Fruit fly (Drosophila melanogaster) whole organism, embryonic: Measurements from ENCODE around the gene Cyp12a4.
A peak's percentile ranks its signal among the peaks of the same experiment; 100 is the strongest.

Source experiments
- Ada2b ChIP-seq: fragments of 200-800 bp; sonication (Bioruptor generic); IDR thresholded peaks from 2 replicates; pipeline ENCODE4 v1.3.6; 2022; ENCODE audit warnings: missing biosample characterization, missing genetic modification characterization
- CG10979 ChIP-seq: fragments of 200-800 bp; sonication (Bioruptor generic); optimal IDR thresholded peaks from 2 replicates; lab custom pipeline; 2018; ENCODE audit warnings: missing biosample characterization, mild to moderate bottlenecking, missing genetic modification characterization, moderate library complexity
- CG11093 ChIP-seq: fragments of 200-800 bp; sonication (Bioruptor generic); IDR thresholded peaks from 3 replicates; pipeline ENCODE4 v1.3.6; 2022; ENCODE audit warnings: missing biosample characterization, missing genetic modification characterization
- CG11504 ChIP-seq: fragments of 200-800 bp; sonication (Bioruptor generic); optimal IDR thresholded peaks from 3 replicates; lab custom pipeline; 2019; ENCODE audit warnings: missing biosample characterization, mild to moderate bottlenecking, missing genetic modification characterization, moderate library complexity
- CG12104 ChIP-seq: fragments of 200-800 bp; sonication (Bioruptor generic); optimal IDR thresholded peaks from 3 replicates; lab custom pipeline; 2016; ENCODE audit warnings: missing biosample characterization, missing genetic modification characterization
- CG13624 ChIP-seq: fragments of 200-800 bp; sonication (Bioruptor generic); optimal IDR thresholded peaks from 2 replicates; lab custom pipeline; 2016; ENCODE audit warnings: missing biosample characterization, missing genetic modification characterization
- CG14667 ChIP-seq: fragments of 200-800 bp; sonication (Bioruptor generic); IDR thresholded peaks from 2 replicates; pipeline ENCODE4 v1.3.6; 2022; ENCODE audit warnings: missing biosample characterization, missing genetic modification characterization
- CG15269 ChIP-seq: fragments of 200-800 bp; sonication (Bioruptor generic); optimal IDR thresholded peaks from 2 replicates; lab custom pipeline; 2018; ENCODE audit warnings: missing biosample characterization, mild to moderate bottlenecking, missing genetic modification characterization, moderate library complexity
- CG15601 ChIP-seq: fragments of 200-800 bp; sonication (Bioruptor generic); optimal IDR thresholded peaks from 3 replicates; lab custom pipeline; 2019; ENCODE audit warnings: missing biosample characterization, mild to moderate bottlenecking, missing genetic modification characterization, moderate library complexity
- CG17912 ChIP-seq: fragments of 200-800 bp; sonication (Bioruptor generic); optimal IDR thresholded peaks from 2 replicates; lab custom pipeline; 2018; ENCODE audit warnings: missing biosample characterization, mild to moderate bottlenecking, missing genetic modification characterization
- CG18599 ChIP-seq: fragments of 200-800 bp; sonication (Bioruptor generic); optimal IDR thresholded peaks from 3 replicates; lab custom pipeline; 2017; ENCODE audit warnings: missing biosample characterization, missing genetic modification characterization, mild to moderate bottlenecking, moderate library complexity, missing genetic modification reagents
- CG2120 ChIP-seq: fragments of 200-800 bp; sonication (Bioruptor generic); optimal IDR thresholded peaks from 3 replicates; lab custom pipeline; 2016; ENCODE audit warnings: missing biosample characterization, missing genetic modification characterization
- CG2678 ChIP-seq: fragments of 200-800 bp; sonication (Bioruptor generic); optimal IDR thresholded peaks from 3 replicates; lab custom pipeline; 2019; ENCODE audit warnings: missing biosample characterization, mild to moderate bottlenecking, missing genetic modification characterization, moderate library complexity
- CG32767 ChIP-seq: fragments of 200-800 bp; sonication (Bioruptor generic); IDR thresholded peaks from 2 replicates; pipeline ENCODE4 v1.3.6; 2022; ENCODE audit warnings: missing biosample characterization, missing genetic modification characterization
- CG32772 ChIP-seq: fragments of 200-800 bp; sonication (Bioruptor generic); IDR thresholded peaks from 2 replicates; pipeline ENCODE4 v1.3.6; 2022; ENCODE audit warnings: missing biosample characterization, missing genetic modification characterization
- CG34376 ChIP-seq: fragments of 200-800 bp; sonication (Bioruptor generic); optimal IDR thresholded peaks from 2 replicates; lab custom pipeline; 2018; ENCODE audit warnings: missing biosample characterization, mild to moderate bottlenecking, missing genetic modification characterization
- CG4730 ChIP-seq: fragments of 200-800 bp; sonication (Bioruptor generic); IDR thresholded peaks from 2 replicates; pipeline ENCODE4 v1.3.6; 2022; ENCODE audit warnings: missing biosample characterization, missing genetic modification characterization
- CG6683 ChIP-seq: fragments of 200-800 bp; sonication (Bioruptor generic); optimal IDR thresholded peaks from 2 replicates; lab custom pipeline; 2017; ENCODE audit warnings: missing biosample characterization, mild to moderate bottlenecking, missing genetic modification characterization, missing genetic modification reagents
- CG6689 ChIP-seq: fragments of 200-800 bp; sonication (Bioruptor generic); IDR thresholded peaks from 2 replicates; pipeline ENCODE4 v1.3.6; 2022; ENCODE audit warnings: missing biosample characterization, missing genetic modification characterization
- CG6854 ChIP-seq: fragments of 200-800 bp; sonication (Bioruptor generic); optimal IDR thresholded peaks from 3 replicates; lab custom pipeline; 2017; ENCODE audit warnings: missing biosample characterization, mild to moderate bottlenecking, missing genetic modification characterization
- CG7839 ChIP-seq: fragments of 200-800 bp; sonication (Bioruptor generic); optimal IDR thresholded peaks from 3 replicates; lab custom pipeline; 2018; ENCODE audit warnings: missing biosample characterization, mild to moderate bottlenecking, missing genetic modification characterization, moderate library complexity
- D ChIP-seq, 2 experiments: fragments of 200-800 bp in 1 of 2; fragments of >200 bp in 1 of 2; sonication (Bioruptor generic) in 1 of 2; optimal IDR thresholded peaks; 2 replicates in 1 of 2; 3 replicates in 1 of 2; lab custom pipeline; 2017; ENCODE audit warnings: mild to moderate bottlenecking in 1 of 2, missing biosample characterization in 1 of 2, missing genetic modification characterization in 1 of 2, missing genetic modification reagents in 1 of 2
- H2.0 ChIP-seq: fragments of 200-800 bp; sonication (Bioruptor generic); IDR thresholded peaks from 2 replicates; pipeline ENCODE4 v1.3.6; 2022; ENCODE audit warnings: missing biosample characterization, missing genetic modification characterization
- HLH3B ChIP-seq: fragments of 200-800 bp; sonication (Bioruptor generic); IDR thresholded peaks from 2 replicates; pipeline ENCODE4 v1.3.6; 2022; ENCODE audit warnings: missing biosample characterization, missing genetic modification characterization
- Hey ChIP-seq: fragments of 200-800 bp; sonication (Bioruptor generic); optimal IDR thresholded peaks from 3 replicates; lab custom pipeline; 2018; ENCODE audit warnings: missing biosample characterization, mild to moderate bottlenecking, missing genetic modification characterization
- HmgZ ChIP-seq: fragments of 200-800 bp; sonication (Bioruptor generic); optimal IDR thresholded peaks from 2 replicates; lab custom pipeline; 2018; ENCODE audit warnings: missing biosample characterization, mild to moderate bottlenecking, missing genetic modification characterization
- MBD-R2 ChIP-seq: fragments of 200-800 bp; sonication (Bioruptor generic); IDR thresholded peaks from 2 replicates; pipeline ENCODE4 v1.3.6; 2022; ENCODE audit warnings: missing biosample characterization, missing genetic modification characterization
- Med ChIP-seq: fragments of 200-800 bp; sonication (Bioruptor generic); peaks from one replicate; lab custom pipeline; 2016; ENCODE audit warnings: missing biosample characterization, missing genetic modification characterization, mild to moderate bottlenecking, inconsistent platforms, moderate library complexity
- Mrtf ChIP-seq: fragments of 200-800 bp; sonication (Bioruptor generic); IDR thresholded peaks from 3 replicates; pipeline ENCODE4 v1.3.6; 2022; ENCODE audit warnings: missing biosample characterization, missing genetic modification characterization
- Sox102F ChIP-seq: fragments of 200-800 bp; sonication (Bioruptor generic); optimal IDR thresholded peaks from 2 replicates; lab custom pipeline; 2018; ENCODE audit warnings: missing biosample characterization, mild to moderate bottlenecking, missing genetic modification characterization, moderate library complexity
- Spps ChIP-seq: fragments of 200-800 bp; sonication (Bioruptor generic); optimal IDR thresholded peaks from 2 replicates; lab custom pipeline; 2018; ENCODE audit warnings: missing biosample characterization, mild to moderate bottlenecking, missing genetic modification characterization
- Tbp ChIP-seq: fragments of >200 bp; optimal IDR thresholded peaks from 2 replicates; lab custom pipeline; 2018; ENCODE audit warnings: missing biosample characterization, missing genetic modification characterization
- ap ChIP-seq: fragments of 200-800 bp; sonication (Bioruptor generic); IDR thresholded peaks from 2 replicates; pipeline ENCODE4 v1.3.6; 2022; ENCODE audit warnings: missing biosample characterization, missing genetic modification characterization
- ci ChIP-seq: fragments of 200-800 bp; sonication (Bioruptor generic); IDR thresholded peaks from 3 replicates; pipeline ENCODE4 v1.3.6; 2022; ENCODE audit warnings: missing biosample characterization, missing genetic modification characterization
- da ChIP-seq: fragments of 200-800 bp; sonication (Bioruptor generic); optimal IDR thresholded peaks from 2 replicates; lab custom pipeline; 2016; ENCODE audit warnings: missing biosample characterization, missing genetic modification characterization
- dmrt99B ChIP-seq: fragments of 200-800 bp; sonication (Bioruptor generic); optimal IDR thresholded peaks from 2 replicates; lab custom pipeline; 2018; ENCODE audit warnings: missing biosample characterization, mild to moderate bottlenecking, missing genetic modification characterization, moderate library complexity
- dysf ChIP-seq: fragments of 200-800 bp; sonication (Bioruptor generic); IDR thresholded peaks from 3 replicates; pipeline ENCODE4 v1.3.6; 2022; ENCODE audit warnings: missing biosample characterization, missing genetic modification characterization
- en ChIP-seq: fragments of 200-800 bp; sonication (Bioruptor generic); optimal IDR thresholded peaks from 2 replicates; lab custom pipeline; 2016; ENCODE audit warnings: missing biosample characterization, missing genetic modification characterization
- esg ChIP-seq: fragments of 200-800 bp; sonication (Bioruptor generic); conservative IDR thresholded peaks from 2 replicates; pipeline ENCODE4 v1.3.6; 2022; ENCODE audit warnings: missing biosample characterization, missing genetic modification characterization
- gem ChIP-seq: fragments of 200-800 bp; sonication (Bioruptor generic); optimal IDR thresholded peaks from 2 replicates; lab custom pipeline; 2019; ENCODE audit warnings: missing biosample characterization, mild to moderate bottlenecking, missing genetic modification characterization, moderate library complexity
- ken ChIP-seq: fragments of 200-800 bp; sonication (Bioruptor generic); IDR thresholded peaks from 3 replicates; pipeline ENCODE4 v1.3.6; 2022; ENCODE audit warnings: missing biosample characterization, missing genetic modification characterization
- nerfin-1 ChIP-seq: fragments of 200-800 bp; sonication (Bioruptor generic); optimal IDR thresholded peaks from 3 replicates; lab custom pipeline; 2019; ENCODE audit warnings: missing biosample characterization, mild to moderate bottlenecking, missing genetic modification characterization, moderate library complexity
- nmo ChIP-seq: fragments of 200-800 bp; sonication (Bioruptor generic); optimal IDR thresholded peaks from 2 replicates; lab custom pipeline; 2018; ENCODE audit warnings: missing biosample characterization, mild to moderate bottlenecking, missing genetic modification characterization, moderate library complexity
- prd ChIP-seq, 3 experiments: fragments of >200 bp in 2 of 3; fragments of 200-800 bp in 1 of 3; sonication (Bioruptor generic) in 1 of 3; optimal IDR thresholded peaks in 2 of 3; IDR thresholded peaks in 1 of 3; 2 replicates in 2 of 3; 3 replicates in 1 of 3; pipeline versions ENCODE4 v1.3.6 to Lab custom; 2017 to 2022; ENCODE audit warnings: missing biosample characterization in 1 of 3, missing genetic modification characterization in 1 of 3
- row ChIP-seq: fragments of 200-800 bp; sonication (Bioruptor generic); IDR thresholded peaks from 3 replicates; pipeline ENCODE4 v1.3.6; 2022; ENCODE audit warnings: missing biosample characterization, missing genetic modification characterization
- sisA ChIP-seq: fragments of 200-800 bp; sonication (Bioruptor generic); IDR thresholded peaks from 2 replicates; pipeline ENCODE4 v1.3.6; 2022; ENCODE audit warnings: missing biosample characterization, missing genetic modification characterization
- slbo ChIP-seq: fragments of 200-800 bp; sonication (Bioruptor generic); IDR thresholded peaks from 2 replicates; pipeline ENCODE4 v1.3.6; 2022; ENCODE audit warnings: missing biosample characterization, missing genetic modification characterization
- vvl ChIP-seq: fragments of 200-800 bp; sonication (Bioruptor generic); IDR thresholded peaks from 2 replicates; pipeline ENCODE4 v1.3.6; 2022; ENCODE audit warnings: missing biosample characterization, missing genetic modification characterization
- zfh1 ChIP-seq: fragments of 200-800 bp; sonication (Bioruptor generic); IDR thresholded peaks from 3 replicates; pipeline ENCODE4 v1.3.6; 2022; ENCODE audit warnings: missing biosample characterization, missing genetic modification characterization

Gene Cyp12a4

dm6 chr3R:19157997-19158396, 23.0 kb downstream of the Cyp12a4 start (continued):
- peak; percentile 1 for TF ChIP-seq CG18599 (GFP tag; lab: Kevin White, UChicago)
- TF ChIP-seq sisA (GFP tag; lab: Robert Waterston, UW): 0 out of 2 replicates have a peak, but pooled peaks have one; percentile 3
- TF ChIP-seq CG6689 (GFP tag; lab: Robert Waterston, UW): peak; percentile 45; the same call in 1 of the 2 replicates
- no peak for TF ChIP-seq Mrtf (GFP tag; lab: Robert Waterston, UW)
- no peak for TF ChIP-seq Tbp (GFP tag; lab: Kevin White, UChicago)
- TF ChIP-seq CG15269 (tag; lab: Kevin White, UChicago): peak; percentile 17
- TF ChIP-seq CG32772 (GFP tag; lab: Robert Waterston, UW): peak; percentile 35; the same call in 1 of the 2 replicates
- TF ChIP-seq CG13624 (GFP tag; lab: Kevin White, UChicago): peak; percentile 5
- TF ChIP-seq prd (optimal IDR thresholded peaks at IDR 0.05; lab: Kevin White, UChicago): no peak
- TF ChIP-seq prd (GFP tag; IDR thresholded peaks at IDR 0.05; lab: Robert Waterston, UW): peak; percentile 49; the same call in 2 of the 3 replicates
- TF ChIP-seq CG11504 (tag; lab: Kevin White, UChicago): peak; percentile 24
- peak; percentile 55; the same call in 1 of the 2 replicates for TF ChIP-seq slbo (GFP tag; lab: Robert Waterston, UW)
- peak; percentile 40 for TF ChIP-seq CG2678 (tag; lab: Kevin White, UChicago)
- no peak for TF ChIP-seq nerfin-1 (tag; lab: Kevin White, UChicago)
- peak; percentile 24; the same call in 1 of the 2 replicates for TF ChIP-seq CG4730 (GFP tag; lab: Robert Waterston, UW)
- peak; percentile 6 for TF ChIP-seq CG10979 (tag; lab: Kevin White, UChicago)
- no peak for TF ChIP-seq CG12104 (GFP tag; lab: Kevin White, UChicago)
- TF ChIP-seq esg (GFP tag; lab: Robert Waterston, UW): peak; percentile 17; the same call in 1 of the 2 replicates
- TF ChIP-seq zfh1 (GFP tag; lab: Robert Waterston, UW): 0 out of 3 replicates have a peak, but pooled peaks have one; percentile 12
- peak; percentile 1 for TF ChIP-seq HmgZ (tag; lab: Kevin White, UChicago)
- peak; percentile 23; the same call in 1 of the 3 replicates for TF ChIP-seq ken (GFP tag; lab: Robert Waterston, UW)
- peak; percentile 7 for TF ChIP-seq nmo (GFP tag; lab: Kevin White, UChicago)
- TF ChIP-seq CG7839 (tag; lab: Kevin White, UChicago): peak; percentile 24
- TF ChIP-seq Ada2b: 0 out of 2 replicates have a peak, but pooled peaks have one; percentile 24
- TF ChIP-seq vvl (GFP tag; lab: Robert Waterston, UW): 0 out of 2 replicates have a peak, but pooled peaks have one; percentile 36
- no peak for TF ChIP-seq CG32767 (GFP tag; lab: Robert Waterston, UW)
- no peak for TF ChIP-seq CG34376 (GFP tag; lab: Kevin White, UChicago)
- no peak for TF ChIP-seq CG15601 (tag; lab: Kevin White, UChicago)
- TF ChIP-seq CG6854: no peak
- TF ChIP-seq CG17912: no peak
- TF ChIP-seq ap (GFP tag; lab: Robert Waterston, UW): no peak
- no peak for TF ChIP-seq da (GFP tag; lab: Kevin White, UChicago)
- no peak for TF ChIP-seq en (GFP tag; lab: Kevin White, UChicago)
- TF ChIP-seq ci (GFP tag; lab: Robert Waterston, UW): peak; percentile 49; the same call in 1 of the 3 replicates
- TF ChIP-seq row: peak; percentile 70
- peak; percentile 32; the same call in 1 of the 2 replicates for TF ChIP-seq CG14667
- TF ChIP-seq Spps (tag; lab: Kevin White, UChicago): no peak
- TF ChIP-seq CG2120 (GFP tag; lab: Kevin White, UChicago): peak; percentile 22
- no peak for TF ChIP-seq CG6683 (GFP tag; lab: Kevin White, UChicago)
- no peak for TF ChIP-seq MBD-R2 (GFP tag; lab: Robert Waterston, UW)
- no peak for TF ChIP-seq D (optimal IDR thresholded peaks at IDR 0.05; lab: Kevin White, UChicago)
- TF ChIP-seq D (GFP tag; optimal IDR thresholded peaks at IDR 0.05; lab: Kevin White, UChicago): no peak
- peak; percentile 21 for TF ChIP-seq dmrt99B (tag; lab: Kevin White, UChicago)
- peak; percentile 80 for TF ChIP-seq Med (GFP tag; lab: Kevin White, UChicago)
- TF ChIP-seq Sox102F: peak; percentile 23
- TF ChIP-seq Hey (tag; lab: Kevin White, UChicago): no peak
- peak; percentile 22; the same call in 1 of the 3 replicates for TF ChIP-seq dysf
- TF ChIP-seq gem (tag; lab: Kevin White, UChicago): peak; percentile 34
- TF ChIP-seq H2.0 (GFP tag; lab: Robert Waterston, UW): 0 out of 2 replicates have a peak, but pooled peaks have one; percentile 8
- TF ChIP-seq CG11093 (GFP tag; lab: Robert Waterston, UW): 0 out of 3 replicates have a peak, but pooled peaks have one; percentile 6
- 0 out of 2 replicates have a peak, but pooled peaks have one; percentile 22 for TF ChIP-seq HLH3B
